Worm (Caenorhabditis elegans): ENCODE measurements around the gene F35E12.9.

ce11 chrV:13777857-13778256 lies 32.9 kb upstream of the F35E12.9 start, which contains the start of gene F53C11.9:
- TF ChIP-seq cog-1 (tag; optimal IDR thresholded peaks at IDR 0.05) (no peak), klf-2 (GFP tag; conservative IDR thresholded peaks at IDR 0.05) (no peak), flt-1 (GFP tag; IDR thresholded peaks at IDR 0.05) (no peak), ztf-23 (GFP tag; IDR thresholded peaks at IDR 0.05) (no peak), med-1 (GFP tag; optimal IDR thresholded peaks at IDR 0.05; ENCODE audit: insufficient read depth) (no peak), ztf-29 (GFP tag; IDR thresholded peaks at IDR 0.05) (no peak), T22C8.4 (GFP tag; IDR thresholded peaks at IDR 0.05) (no peak)

Measured in whole organism, midembryonic.